Worm (Caenorhabditis elegans): ENCODE results near the gene F38A5.8.
A peak's percentile ranks its signal among the peaks of the same experiment; 100 is the strongest.

The F38A5.8 gene

DNA sequence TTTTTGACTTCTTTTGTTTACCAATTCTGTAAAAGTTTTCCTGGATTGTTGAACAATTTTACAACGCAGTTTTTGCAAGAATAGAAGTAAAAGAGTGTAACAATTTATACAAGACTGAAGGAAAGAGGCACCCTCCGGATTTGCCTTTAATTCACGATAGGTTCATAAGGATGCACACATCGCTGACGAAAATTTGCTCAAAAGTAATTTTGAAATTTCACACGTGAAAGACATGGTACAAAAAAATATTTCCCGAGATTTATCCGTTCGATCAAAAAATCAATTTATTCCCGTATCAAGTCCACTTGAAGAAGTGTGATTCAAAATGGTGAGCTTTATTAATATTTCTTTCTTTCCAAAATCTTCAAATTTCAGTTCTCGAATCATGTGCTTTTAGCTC, 21.6 kb upstream of the F38A5.8 start, which contains the start of gene C43G2.3:
TSS of gene C43G2.3 (plus strand) at position 301 of the 400 bp plus-strand sequence.
- no peak for TF ChIP-seq gmeb-1 (tag; optimal IDR thresholded peaks at IDR 0.05)
- TF ChIP-seq ceh-82 (tag; optimal IDR thresholded peaks at IDR 0.05), result no peak
- TF ChIP-seq egl-27 (tag; optimal IDR thresholded peaks at IDR 0.05), result no peak
- no peak for TF ChIP-seq nhr-21 (tag; optimal IDR thresholded peaks at IDR 0.05)
- TF ChIP-seq Y55F3AM.14 (GFP tag; optimal IDR thresholded peaks at IDR 0.05), result no peak
- TF ChIP-seq zag-1 (tag; optimal IDR thresholded peaks at IDR 0.05), result no peak
- TF ChIP-seq lin-13 (GFP tag; optimal IDR thresholded peaks at IDR 0.05), result no peak
- TF ChIP-seq F13H6.1 (tag; optimal IDR thresholded peaks at IDR 0.05), result no peak
- TF ChIP-seq nhr-12 (tag; optimal IDR thresholded peaks at IDR 0.05), result no peak
- no peak for TF ChIP-seq nhr-10 (tag; optimal IDR thresholded peaks at IDR 0.05)
- no peak for TF ChIP-seq ama-1 (optimal IDR thresholded peaks at IDR 0.05)
- no peak for TF ChIP-seq ceh-16 (tag; optimal IDR thresholded peaks at IDR 0.05)
- no peak for TF ChIP-seq lin-39 (tag; optimal IDR thresholded peaks at IDR 0.05)
- TF ChIP-seq mbf-1 (tag; optimal IDR thresholded peaks at IDR 0.05), result no peak
- no peak for TF ChIP-seq nhr-237 (tag; optimal IDR thresholded peaks at IDR 0.05)
- no peak for TF ChIP-seq sma-3 (GFP tag; optimal IDR thresholded peaks at IDR 0.05)
- TF ChIP-seq mab-5 (tag; optimal IDR thresholded peaks at IDR 0.05), result no peak
- TF ChIP-seq lin-11 (tag; optimal IDR thresholded peaks at IDR 0.05), result no peak
- no peak for TF ChIP-seq ztf-1 (GFP tag; conservative IDR thresholded peaks at IDR 0.05)
- TF ChIP-seq sem-4 (tag; optimal IDR thresholded peaks at IDR 0.05), result no peak

ce11 chrIV:6581658-6582057, 17.9 kb upstream of the F38A5.8 start:
- TF ChIP-seq F13H6.1 (tag; optimal IDR thresholded peaks at IDR 0.05) (no peak), nhr-6 (tag; optimal IDR thresholded peaks at IDR 0.05) (no peak), ztf-11 (tag; optimal IDR thresholded peaks at IDR 0.05) (no peak), nhr-21 (tag; optimal IDR thresholded peaks at IDR 0.05) (no peak), elt-3 (tag; optimal IDR thresholded peaks at IDR 0.05) (no peak), alr-1 (tag; optimal IDR thresholded peaks at IDR 0.05) (no peak), ztf-1 (GFP tag; conservative IDR thresholded peaks at IDR 0.05) (no peak), nhr-12 (tag; optimal IDR thresholded peaks at IDR 0.05) (no peak), peb-1 (tag; optimal IDR thresholded peaks at IDR 0.05) (no peak), ceh-82 (tag; optimal IDR thresholded peaks at IDR 0.05) (no peak), mab-5 (tag; optimal IDR thresholded peaks at IDR 0.05) (no peak), R02D3.7 (tag; optimal IDR thresholded peaks at IDR 0.05) (no peak), sma-9 (GFP tag; optimal IDR thresholded peaks at IDR 0.05) (no peak), sma-9 (tag; optimal IDR thresholded peaks at IDR 0.05) (no peak)

ce11 chrIV:6582604-6583003, 16.9 kb upstream of the F38A5.8 start, which contains the start of gene odr-8:
TSS of gene odr-8 (minus strand) at chrIV:6582704.
- no peak for TF ChIP-seq nhr-6 (tag; optimal IDR thresholded peaks at IDR 0.05)
- no peak for TF ChIP-seq nhr-21 (tag; optimal IDR thresholded peaks at IDR 0.05)
- TF ChIP-seq nhr-25 (tag; optimal IDR thresholded peaks at IDR 0.05), result no peak
- TF ChIP-seq nhr-129 (tag; optimal IDR thresholded peaks at IDR 0.05), result no peak

- TF ChIP-seq F13H6.1 (tag; optimal IDR thresholded peaks at IDR 0.05) (peak; percentile 74), Y55F3AM.14 (GFP tag; optimal IDR thresholded peaks at IDR 0.05) (no peak), ztf-4 (tag; optimal IDR thresholded peaks at IDR 0.05) (peak; percentile 47), lin-11 (tag; optimal IDR thresholded peaks at IDR 0.05) (peak; percentile 83), skn-1 (tag; optimal IDR thresholded peaks at IDR 0.05) (no peak), nhr-11 (tag; optimal IDR thresholded peaks at IDR 0.05) (no peak), ama-1 (optimal IDR thresholded peaks at IDR 0.05) (peak; percentile 42), mab-5 (tag; optimal IDR thresholded peaks at IDR 0.05) (peak; percentile 38), sma-3 (GFP tag; optimal IDR thresholded peaks at IDR 0.05) (peak; percentile 81), nhr-6 (tag; optimal IDR thresholded peaks at IDR 0.05) (no peak), ZK546.5 (tag; optimal IDR thresholded peaks at IDR 0.05) (no peak), crh-2 (tag; optimal IDR thresholded peaks at IDR 0.05) (peak; percentile 87), elt-3 (tag; optimal IDR thresholded peaks at IDR 0.05) (no peak), unc-39 (tag; optimal IDR thresholded peaks at IDR 0.05) (no peak), elt-1 (tag; optimal IDR thresholded peaks at IDR 0.05) (no peak), lin-13 (GFP tag; optimal IDR thresholded peaks at IDR 0.05) (peak; percentile 83), nhr-12 (tag; optimal IDR thresholded peaks at IDR 0.05) (no peak), zag-1 (tag; optimal IDR thresholded peaks at IDR 0.05) (peak; percentile 37), lsy-2 (tag; optimal IDR thresholded peaks at IDR 0.05) (peak; percentile 64 to 90), nhr-21 (tag; optimal IDR thresholded peaks at IDR 0.05) (peak; percentile 76), alr-1 (tag; optimal IDR thresholded peaks at IDR 0.05) (no peak), sem-4 (tag; optimal IDR thresholded peaks at IDR 0.05) (peak; percentile 50), nhr-23 (tag; optimal IDR thresholded peaks at IDR 0.05) (no peak), nhr-237 (tag; optimal IDR thresholded peaks at IDR 0.05) (no peak), blmp-1 (tag; optimal IDR thresholded peaks at IDR 0.05; ENCODE audit: insufficient read depth) (peak; percentile 16), ztf-1 (GFP tag; conservative IDR thresholded peaks at IDR 0.05) (no peak), unc-55 (GFP tag; optimal IDR thresholded peaks at IDR 0.05) (peak; percentile 97), fos-1 (tag; optimal IDR thresholded peaks at IDR 0.05) (peak; percentile 72), nhr-77 (tag; optimal IDR thresholded peaks at IDR 0.05) (no peak), lin-39 (tag; optimal IDR thresholded peaks at IDR 0.05) (no peak), egl-27 (tag; optimal IDR thresholded peaks at IDR 0.05) (peak; percentile 69), ceh-82 (tag; optimal IDR thresholded peaks at IDR 0.05) (no peak), aly-2 (tag; optimal IDR thresholded peaks at IDR 0.05) (no peak), C34F6.9 (tag; optimal IDR thresholded peaks at IDR 0.05) (peak; percentile 93), unc-62 (GFP tag; optimal IDR thresholded peaks at IDR 0.05) (no peak)
Observed at ce11 chrIV:6585397-6585921, 14.1 kb upstream of the F38A5.8 start, which contains the start of the genes F38A5.2 and dnj-11. TSS of gene F38A5.2 (minus strand) at chrIV:6585400. TSS of gene dnj-11 (plus strand) at chrIV:6585871.
